Fruit fly (Drosophila melanogaster) whole organism, wandering third instar larva: ENCODE measurements around the gene CG12499.
A peak's percentile ranks its signal among the peaks of the same experiment; 100 is the strongest.

ENCODE experiments used
- Abd-B ChIP-seq: fragments of >200 bp; optimal IDR thresholded peaks from 2 replicates; lab custom pipeline; 2017; ENCODE audit warnings: missing biosample characterization, missing genetic modification characterization
- CG32264 ChIP-seq: fragments of 200-800 bp; sonication (Bioruptor generic); optimal IDR thresholded peaks from 2 replicates; lab custom pipeline; 2016; ENCODE audit warnings: missing biosample characterization, missing genetic modification characterization
- CG9705 ChIP-seq: fragments of 200-800 bp; sonication (Bioruptor generic); optimal IDR thresholded peaks from 2 replicates; lab custom pipeline; 2018; ENCODE audit warnings: missing biosample characterization, mild to moderate bottlenecking, missing genetic modification characterization
- CrebA ChIP-seq: fragments of 200-800 bp; sonication (Bioruptor generic); optimal IDR thresholded peaks from 2 replicates; lab custom pipeline; 2016; ENCODE audit warnings: missing biosample characterization, mild to moderate bottlenecking, missing genetic modification characterization, borderline replicate concordance
- Dfd ChIP-seq: fragments of >200 bp; optimal IDR thresholded peaks from 2 replicates; lab custom pipeline; 2017; ENCODE audit warnings: missing biosample characterization, missing genetic modification characterization
- GATAd ChIP-seq: sonication (Bioruptor generic); optimal IDR thresholded peaks from 2 replicates; lab custom pipeline; 2016; ENCODE audit warnings: missing biosample characterization, missing genetic modification characterization
- HLH106 ChIP-seq: fragments of 200-800 bp; optimal IDR thresholded peaks from 3 replicates; lab custom pipeline; 2019; ENCODE audit warnings: missing biosample characterization, mild to moderate bottlenecking, missing genetic modification characterization, moderate library complexity
- Hnf4 ChIP-seq: fragments of 200-800 bp; sonication (Bioruptor generic); optimal IDR thresholded peaks from 2 replicates; lab custom pipeline; 2016; ENCODE audit warnings: missing biosample characterization, mild to moderate bottlenecking, missing genetic modification characterization
- Hr78 ChIP-seq: fragments of >200 bp; optimal IDR thresholded peaks from 2 replicates; lab custom pipeline; 2017; ENCODE audit warnings: missing biosample characterization, missing genetic modification characterization
- Hr83 ChIP-seq: fragments of 200-300 bp; sonication (Bioruptor generic); optimal IDR thresholded peaks from 2 replicates; lab custom pipeline; 2016; ENCODE audit warnings: missing biosample characterization, mild to moderate bottlenecking, missing genetic modification characterization, moderate library complexity; ENCODE audit not compliant: poor library complexity, severe bottlenecking
- Jra ChIP-seq: sonication (Bioruptor generic); optimal IDR thresholded peaks from 2 replicates; lab custom pipeline; 2016; ENCODE audit warnings: missing biosample characterization, missing genetic modification characterization
- Mio ChIP-seq: sonication (Bioruptor generic); optimal IDR thresholded peaks from 2 replicates; lab custom pipeline; 2016; ENCODE audit warnings: missing biosample characterization, missing genetic modification characterization
- Myc ChIP-seq: fragments of >200 bp; optimal IDR thresholded peaks from 2 replicates; lab custom pipeline; 2017
- N ChIP-seq: fragments of >200 bp; optimal IDR thresholded peaks from 2 replicates; lab custom pipeline; 2018; ENCODE audit warnings: missing biosample characterization, missing external identifiers, missing genetic modification characterization
- OdsH ChIP-seq: fragments of 200-800 bp; sonication (Bioruptor generic); optimal IDR thresholded peaks from 2 replicates; lab custom pipeline; 2016; ENCODE audit warnings: missing biosample characterization, mild to moderate bottlenecking, missing genetic modification characterization
- Rel ChIP-seq, 2 experiments: fragments of 200-800 bp; sonication (Bioruptor generic) in 1 of 2; optimal IDR thresholded peaks; 2 replicates in 1 of 2; 3 replicates in 1 of 2; lab custom pipeline; 2016 to 2019; ENCODE audit warnings: mild to moderate bottlenecking in 2 of 2, missing biosample characterization in 2 of 2, missing genetic modification characterization in 2 of 2, moderate library complexity in 1 of 2
- Sp1 ChIP-seq: fragments of 200-800 bp; sonication (Bioruptor generic); optimal IDR thresholded peaks from 3 replicates; lab custom pipeline; 2019; ENCODE audit warnings: missing biosample characterization, mild to moderate bottlenecking, missing genetic modification characterization, moderate library complexity
- Vsx2 ChIP-seq: fragments of 200-300, 225-300 bp; sonication (Bioruptor generic); optimal IDR thresholded peaks from 2 replicates; lab custom pipeline; 2018; ENCODE audit warnings: missing biosample characterization, missing genetic modification characterization; ENCODE audit not compliant: partially characterized antibody
- br ChIP-seq: fragments of 200-800 bp; sonication (Bioruptor generic); optimal IDR thresholded peaks from 2 replicates; lab custom pipeline; 2016; ENCODE audit warnings: missing biosample characterization, missing genetic modification characterization
- brk ChIP-seq: fragments of 200-800 bp; sonication (Bioruptor generic); optimal IDR thresholded peaks from 2 replicates; lab custom pipeline; 2016; ENCODE audit warnings: missing biosample characterization, mild to moderate bottlenecking, missing genetic modification characterization
- dl ChIP-seq, 2 experiments: fragments of 175-275, 200-275 bp in 1 of 2; fragments of 200-275 bp in 1 of 2; sonication (Bioruptor generic); optimal IDR thresholded peaks; lab custom pipeline; 2018; ENCODE audit warnings: mild to moderate bottlenecking in 2 of 2, missing biosample characterization in 2 of 2, missing genetic modification characterization in 2 of 2, moderate library complexity in 2 of 2; ENCODE audit not compliant: partially characterized antibody in 2 of 2, insufficient read depth in 1 of 2
- dmrt93B ChIP-seq: fragments of 200-800 bp; sonication (Bioruptor generic); optimal IDR thresholded peaks from 2 replicates; lab custom pipeline; 2018; ENCODE audit warnings: missing biosample characterization, mild to moderate bottlenecking, missing genetic modification characterization
- ey ChIP-seq: fragments of 200-800 bp; sonication (Bioruptor generic); optimal IDR thresholded peaks from 2 replicates; lab custom pipeline; 2016; ENCODE audit warnings: missing biosample characterization, missing genetic modification characterization
- foxo ChIP-seq, 2 experiments: fragments of 200-800 bp; sonication (Bioruptor generic); optimal IDR thresholded peaks; 2 replicates in 1 of 2; 3 replicates in 1 of 2; lab custom pipeline; 2016 to 2017; ENCODE audit warnings: missing biosample characterization in 2 of 2, missing genetic modification characterization in 2 of 2
- fru ChIP-seq: fragments of 200-800 bp; sonication (Bioruptor generic); optimal IDR thresholded peaks from 3 replicates; lab custom pipeline; 2016; ENCODE audit warnings: missing biosample characterization, mild to moderate bottlenecking, missing genetic modification characterization
- h ChIP-seq: fragments of 200-800 bp; sonication (Bioruptor generic); optimal IDR thresholded peaks from 3 replicates; lab custom pipeline; 2016; ENCODE audit warnings: missing biosample characterization, mild to moderate bottlenecking, missing genetic modification characterization
- jim ChIP-seq: fragments of 175-275, 200-325 bp; sonication (Bioruptor generic); optimal IDR thresholded peaks from 2 replicates; lab custom pipeline; 2016; ENCODE audit warnings: missing biosample characterization, mild to moderate bottlenecking, missing genetic modification characterization
- lola ChIP-seq: fragments of >200 bp; optimal IDR thresholded peaks from 2 replicates; lab custom pipeline; 2017; ENCODE audit warnings: missing biosample characterization, missing genetic modification characterization
- pan ChIP-seq: fragments of >200 bp; optimal IDR thresholded peaks from 2 replicates; lab custom pipeline; 2017
- psq ChIP-seq: fragments of 200-800 bp; sonication (Bioruptor generic); optimal IDR thresholded peaks from 3 replicates; lab custom pipeline; 2017; ENCODE audit warnings: missing biosample characterization, mild to moderate bottlenecking, missing genetic modification characterization, moderate library complexity
- rgr ChIP-seq: fragments of 200-800 bp; sonication (Bioruptor generic); optimal IDR thresholded peaks from 3 replicates; lab custom pipeline; 2016; ENCODE audit warnings: missing biosample characterization, mild to moderate bottlenecking, missing genetic modification characterization
- sage ChIP-seq: fragments of 200-800 bp; sonication (Bioruptor generic); optimal IDR thresholded peaks from 2 replicates; lab custom pipeline; 2016; ENCODE audit warnings: missing biosample characterization, mild to moderate bottlenecking, missing genetic modification characterization
- sv ChIP-seq: fragments of 200-800 bp; sonication (Bioruptor generic); optimal IDR thresholded peaks from 3 replicates; lab custom pipeline; 2016; ENCODE audit warnings: missing biosample characterization, missing genetic modification characterization
- tai ChIP-seq: sonication (Bioruptor generic); optimal IDR thresholded peaks from 2 replicates; lab custom pipeline; 2016; ENCODE audit warnings: missing biosample characterization, missing genetic modification characterization
- usp ChIP-seq: fragments of >200 bp; optimal IDR thresholded peaks from 2 replicates; lab custom pipeline; 2017; ENCODE audit warnings: missing biosample characterization, missing genetic modification characterization
- woc ChIP-seq: sonication (Bioruptor generic); optimal IDR thresholded peaks from 2 replicates; lab custom pipeline; 2016; ENCODE audit warnings: missing biosample characterization, mild to moderate bottlenecking, missing genetic modification characterization

Gene CG12499

dm6 chr3R:22446493-22446892 is at the start of gene CG12499:
Gene CG12499, minus strand, starts transcription at chr3R:22446587.
- TF ChIP-seq Myc (lab: Kevin White, UChicago) (peak; percentile 19), GATAd (GFP tag; lab: Kevin White, UChicago) (no peak), ey (GFP tag; lab: Kevin White, UChicago) (no peak), Rel (GFP tag; optimal IDR thresholded peaks at IDR 0.05; lab: Kevin White, UChicago) (no peak), Rel (tag; optimal IDR thresholded peaks at IDR 0.05; lab: Kevin White, UChicago) (no peak), CG9705 (GFP tag; lab: Kevin White, UChicago) (no peak), rgr (GFP tag; lab: Kevin White, UChicago) (no peak)
- TF ChIP-seq, all 38 proteins: peak for 1

- TF ChIP-seq h (GFP tag; lab: Kevin White, UChicago) (peak; percentile 2), Vsx2 (GFP tag; lab: Kevin White, UChicago) (no peak), fru (GFP tag; lab: Kevin White, UChicago) (peak; percentile 82)
Observed at dm6 chr3R:22494523-22495309, 48.3 kb upstream of the CG12499 start.

- TF ChIP-seq HLH106 (tag; lab: Kevin White, UChicago) (no peak), Vsx2 (GFP tag; lab: Kevin White, UChicago) (no peak), Dfd (GFP tag; lab: Kevin White, UChicago) (no peak), fru (GFP tag; lab: Kevin White, UChicago) (no peak), CG9705 (GFP tag; lab: Kevin White, UChicago) (no peak), dmrt93B (GFP tag; lab: Kevin White, UChicago) (no peak), Sp1 (GFP tag; lab: Kevin White, UChicago) (no peak), brk (GFP tag; lab: Kevin White, UChicago) (no peak), Abd-B (GFP tag; lab: Kevin White, UChicago) (no peak), rgr (GFP tag; lab: Kevin White, UChicago) (no peak), lola (GFP tag; lab: Kevin White, UChicago) (no peak)
- TF ChIP-seq, all 38 proteins: peak for 0
Observed at dm6 chr3R:22492767-22493166, 46.4 kb upstream of the CG12499 start, which contains the start of gene tHMG2. Gene tHMG2, plus strand, starts transcription at chr3R:22492953.

dm6 chr3R:22491088-22491879 is 44.9 kb upstream of the CG12499 start, which contains the start of the genes CCT1 and tHMG1:
Gene CCT1, minus strand, starts transcription at chr3R:22491439.
Gene tHMG1, plus strand, starts transcription at chr3R:22491829.
- TF ChIP-seq brk (GFP tag; lab: Kevin White, UChicago) = no peak
- TF ChIP-seq CG9705 (GFP tag; lab: Kevin White, UChicago) = no peak
- no peak for TF ChIP-seq Abd-B (GFP tag; lab: Kevin White, UChicago)
- no peak for TF ChIP-seq N (GFP tag; lab: Kevin White, UChicago)
- TF ChIP-seq ey (GFP tag; lab: Kevin White, UChicago) = no peak
- no peak for TF ChIP-seq usp
- no peak for TF ChIP-seq sv
- TF ChIP-seq Sp1 (GFP tag; lab: Kevin White, UChicago) = no peak
- TF ChIP-seq CG32264 = no peak
- TF ChIP-seq h (GFP tag; lab: Kevin White, UChicago) = peak; percentile 32
- TF ChIP-seq dmrt93B (GFP tag; lab: Kevin White, UChicago) = no peak
- no peak for TF ChIP-seq br (GFP tag; lab: Kevin White, UChicago)
- no peak for TF ChIP-seq fru (GFP tag; lab: Kevin White, UChicago)
- no peak for TF ChIP-seq Mio (GFP tag; lab: Kevin White, UChicago)
- TF ChIP-seq sage (GFP tag; lab: Kevin White, UChicago) = peak; percentile 8
- no peak for TF ChIP-seq Rel (GFP tag; optimal IDR thresholded peaks at IDR 0.05; lab: Kevin White, UChicago)
- no peak for TF ChIP-seq Rel (tag; optimal IDR thresholded peaks at IDR 0.05; lab: Kevin White, UChicago)
- no peak for TF ChIP-seq Vsx2 (GFP tag; lab: Kevin White, UChicago)
- TF ChIP-seq tai = no peak
- no peak for TF ChIP-seq Hr78
- no peak for TF ChIP-seq rgr (GFP tag; lab: Kevin White, UChicago)
- no peak for TF ChIP-seq pan (lab: Kevin White, UChicago)
- no peak for TF ChIP-seq Dfd (GFP tag; lab: Kevin White, UChicago)
- peak; percentile 3 for TF ChIP-seq HLH106 (tag; lab: Kevin White, UChicago)
- TF ChIP-seq dl (GFP tag; optimal IDR thresholded peaks at IDR 0.05; lab: Kevin White, UChicago; ENCODE audit: insufficient read depth in 1 of 2, partially characterized antibody in 2 of 2) = no peak
- TF ChIP-seq GATAd (GFP tag; lab: Kevin White, UChicago) = no peak
- no peak for TF ChIP-seq foxo (GFP tag; optimal IDR thresholded peaks at IDR 0.05; lab: Kevin White, UChicago)
- TF ChIP-seq psq (GFP tag; lab: Kevin White, UChicago) = no peak
- no peak for TF ChIP-seq CrebA (GFP tag; lab: Kevin White, UChicago)
- no peak for TF ChIP-seq lola (GFP tag; lab: Kevin White, UChicago)
- TF ChIP-seq jim (GFP tag; lab: Kevin White, UChicago) = no peak
- TF ChIP-seq woc (GFP tag; lab: Kevin White, UChicago) = no peak
- no peak for TF ChIP-seq Myc (lab: Kevin White, UChicago)
- peak; percentile 40 for TF ChIP-seq Hr83 (GFP tag; lab: Kevin White, UChicago)
- TF ChIP-seq Hnf4 (GFP tag; lab: Kevin White, UChicago) = no peak
- TF ChIP-seq Jra (GFP tag; lab: Kevin White, UChicago) = peak; percentile 73
- no peak for TF ChIP-seq OdsH (GFP tag; lab: Kevin White, UChicago)
